Worm (Caenorhabditis elegans) whole organism, mixed stage, embryonic: ENCODE results near the gene F58A4.6.

Experiments used
- blmp-1 ChIP-seq: fragments of 150-350 bp; optimal IDR thresholded peaks from 2 replicates; lab custom pipeline; 2014; ENCODE audit warnings: missing biosample characterization, missing genetic modification characterization
- cnd-1 ChIP-seq: fragments of 200-800 bp; sonication (Bioruptor generic); optimal IDR thresholded peaks from 2 replicates; lab custom pipeline; 2018; ENCODE audit warnings: mild to moderate bottlenecking, missing genetic modification characterization, missing compliant biosample characterization
- elt-3 ChIP-seq: fragments of 150-350 bp; optimal IDR thresholded peaks from 2 replicates; lab custom pipeline; 2014; ENCODE audit warnings: missing biosample characterization, missing genetic modification characterization
- lin-13 ChIP-seq: fragments of 150-350 bp; optimal IDR thresholded peaks from 2 replicates; lab custom pipeline; 2014; ENCODE audit warnings: missing biosample characterization, missing genetic modification characterization
- lin-32 ChIP-seq: fragments of 200-800 bp; sonication (Bioruptor generic); optimal IDR thresholded peaks from 2 replicates; lab custom pipeline; 2018; ENCODE audit warnings: mild to moderate bottlenecking, missing genetic modification characterization, missing compliant biosample characterization
- nhr-12 ChIP-seq: fragments of 150-350 bp; optimal IDR thresholded peaks from 2 replicates; lab custom pipeline; 2014; ENCODE audit warnings: missing biosample characterization, missing genetic modification characterization
- nhr-237 ChIP-seq: fragments of 150-350 bp; optimal IDR thresholded peaks from 2 replicates; lab custom pipeline; 2014; ENCODE audit warnings: missing biosample characterization, missing genetic modification characterization
- nhr-76 ChIP-seq: sonication (generic microtip); optimal IDR thresholded peaks from 2 replicates; lab custom pipeline; 2017; ENCODE audit warnings: missing biosample characterization, missing genetic modification characterization
- pha-4 ChIP-seq: fragments of 150-350 bp; optimal IDR thresholded peaks from 2 replicates; lab custom pipeline; 2018; ENCODE audit warnings: missing biosample characterization, missing genetic modification reagents, missing genetic modification characterization
- snpc-4 ChIP-seq: fragments of 150-350 bp; optimal IDR thresholded peaks from 2 replicates; lab custom pipeline; 2014; ENCODE audit warnings: missing biosample characterization, missing genetic modification characterization
- unc-39 ChIP-seq: fragments of 150-350 bp; optimal IDR thresholded peaks from 2 replicates; lab custom pipeline; 2014; ENCODE audit warnings: missing biosample characterization, missing genetic modification characterization
- unc-62 ChIP-seq: fragments of 150-350 bp; optimal IDR thresholded peaks from 2 replicates; lab custom pipeline; 2014; ENCODE audit warnings: missing biosample characterization, missing genetic modification reagents, missing genetic modification characterization
- ztf-11 ChIP-seq: fragments of 150-350 bp; optimal IDR thresholded peaks from 2 replicates; lab custom pipeline; 2014; ENCODE audit warnings: missing biosample characterization, missing genetic modification characterization

DNA sequence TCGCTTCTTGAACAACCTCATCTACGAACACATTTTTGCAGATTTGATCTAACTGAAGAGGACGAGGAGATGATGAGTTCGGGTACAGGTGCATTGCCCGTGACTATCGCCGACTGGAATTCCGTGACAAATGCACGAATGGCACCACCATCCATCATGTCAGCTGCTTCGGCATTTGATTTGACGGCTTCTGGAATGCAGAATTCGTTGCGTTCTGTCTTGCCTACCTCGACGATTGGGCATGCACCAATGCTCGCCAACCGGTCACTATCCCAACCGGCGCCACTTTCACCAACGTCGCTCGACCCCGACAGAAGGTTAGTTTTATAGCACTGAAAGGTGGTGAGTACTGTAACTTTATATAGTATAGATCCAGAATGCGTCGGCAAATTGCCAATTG is 9.2 kb downstream of the F58A4.6 start:
- TF ChIP-seq unc-62 (GFP tag; lab: Kevin White, UChicago), result no peak
- TF ChIP-seq elt-3, result no peak
- no peak for TF ChIP-seq blmp-1 (tag; lab: Kevin White, UChicago)
- TF ChIP-seq lin-32 (GFP tag; lab: Kevin White, UChicago), result no peak
- no peak for TF ChIP-seq pha-4 (tag; lab: Kevin White, UChicago)
- TF ChIP-seq ztf-11 (tag; lab: Kevin White, UChicago), result no peak
- no peak for TF ChIP-seq unc-39 (tag; lab: Kevin White, UChicago)
- TF ChIP-seq nhr-76 (tag; lab: Kevin White, UChicago), result no peak
- TF ChIP-seq snpc-4 (tag; lab: Kevin White, UChicago), result no peak
- TF ChIP-seq nhr-237 (tag; lab: Kevin White, UChicago), result no peak
- TF ChIP-seq lin-13 (tag; lab: Kevin White, UChicago), result no peak
- no peak for TF ChIP-seq nhr-12 (tag; lab: Kevin White, UChicago)
- TF ChIP-seq cnd-1, result no peak
